Worm (Caenorhabditis elegans) whole organism, young adult: ENCODE results near the gene Y45G5AM.3.
A peak's percentile ranks its signal among the peaks of the same experiment; 100 is the strongest.

Experiments
- B0035.1 ChIP-seq: sonication (generic microtip); optimal IDR thresholded peaks from 2 replicates; lab custom pipeline; 2016; ENCODE audit warnings: missing genetic modification characterization, mild to moderate bottlenecking, missing compliant biosample characterization, missing genotype, missing genetic modification reagents
- B0261.1 ChIP-seq: sonication (generic microtip); optimal IDR thresholded peaks from 2 replicates; lab custom pipeline; 2016; ENCODE audit warnings: mild to moderate bottlenecking, missing genetic modification characterization, moderate library complexity, missing compliant biosample characterization
- B0336.3 ChIP-seq: fragments of 200-800 bp; sonication (Bioruptor generic); IDR thresholded peaks from 2 replicates; pipeline ENCODE4 v1.3.6; 2022; ENCODE audit warnings: missing genetic modification characterization, missing compliant biosample characterization
- F22D6.2 ChIP-seq: sonication (generic microtip); optimal IDR thresholded peaks from 2 replicates; lab custom pipeline; 2016; ENCODE audit warnings: mild to moderate bottlenecking, missing genetic modification characterization, missing compliant biosample characterization
- F37B4.10 ChIP-seq: fragments of 200-800 bp; sonication (Bioruptor generic); IDR thresholded peaks from 2 replicates; pipeline ENCODE4 v1.3.6; 2022; ENCODE audit warnings: missing genetic modification characterization, missing compliant biosample characterization
- F39B2.1 ChIP-seq: fragments of 200-800 bp; sonication (Bioruptor generic); IDR thresholded peaks from 2 replicates; pipeline ENCODE4 v1.3.6; 2022; ENCODE audit warnings: missing genetic modification reagents, missing genetic modification characterization, missing compliant biosample characterization
- F57C9.4 ChIP-seq: sonication (generic microtip); optimal IDR thresholded peaks from 2 replicates; lab custom pipeline; 2017; ENCODE audit warnings: mild to moderate bottlenecking, missing genetic modification characterization, missing compliant biosample characterization
- K12H6.12 ChIP-seq: fragments of 200-800 bp; sonication (Bioruptor generic); optimal IDR thresholded peaks from 2 replicates; lab custom pipeline; 2018; ENCODE audit warnings: mild to moderate bottlenecking, missing genetic modification characterization, missing compliant biosample characterization
- Y67H2A.10 ChIP-seq: fragments of 200-800 bp; sonication (Bioruptor generic); conservative IDR thresholded peaks from 2 replicates; pipeline ENCODE4 v1.3.6; 2022; ENCODE audit warnings: missing genetic modification reagents, missing genetic modification characterization, missing compliant biosample characterization
- Y95B8A.8 ChIP-seq: fragments of 200-800 bp; sonication (Bioruptor generic); IDR thresholded peaks from 2 replicates; pipeline ENCODE4 v1.3.6; 2022; ENCODE audit warnings: missing genetic modification reagents, missing genetic modification characterization, missing compliant biosample characterization
- ZK185.1 ChIP-seq: sonication (generic microtip); optimal IDR thresholded peaks from 2 replicates; lab custom pipeline; 2016; ENCODE audit warnings: mild to moderate bottlenecking, missing genetic modification characterization, missing compliant biosample characterization; ENCODE audit not compliant: poor library complexity, severe bottlenecking
- akir-1 ChIP-seq: fragments of 200-800 bp; sonication (Bioruptor generic); optimal IDR thresholded peaks from 2 replicates; lab custom pipeline; 2018; ENCODE audit warnings: mild to moderate bottlenecking, missing genetic modification characterization, moderate library complexity, missing compliant biosample characterization
- attf-3 ChIP-seq: fragments of 200-800 bp; sonication (Bioruptor generic); conservative IDR thresholded peaks from 2 replicates; pipeline ENCODE4 v1.3.6; 2022; ENCODE audit warnings: missing genetic modification reagents, missing genetic modification characterization, missing compliant biosample characterization
- attf-6 ChIP-seq: fragments of 200-800 bp; sonication (Bioruptor generic); IDR thresholded peaks from 2 replicates; pipeline ENCODE4 v1.3.6; 2022; ENCODE audit warnings: missing genetic modification reagents, missing genetic modification characterization, missing compliant biosample characterization
- bed-1 ChIP-seq: fragments of 200-800 bp; sonication (Bioruptor generic); IDR thresholded peaks from 2 replicates; pipeline ENCODE4 v1.3.6; 2022; ENCODE audit warnings: missing genetic modification reagents, missing genetic modification characterization, missing compliant biosample characterization
- cebp-1 ChIP-seq, 2 experiments: fragments of 200-800 bp in 1 of 2; sonication (Bioruptor generic) in 1 of 2; sonication (generic microtip) in 1 of 2; IDR thresholded peaks in 1 of 2; optimal IDR thresholded peaks in 1 of 2; 2 replicates each; pipeline versions ENCODE4 v1.3.6 to Lab custom; 2017 to 2022; ENCODE audit warnings: missing compliant biosample characterization in 2 of 2, missing genetic modification characterization in 2 of 2, mild to moderate bottlenecking in 1 of 2, missing genetic modification reagents in 1 of 2, moderate library complexity in 1 of 2
- ceh-27 ChIP-seq: fragments of 200-800 bp; sonication (Bioruptor generic); optimal IDR thresholded peaks from 2 replicates; lab custom pipeline; 2018; ENCODE audit warnings: mild to moderate bottlenecking, missing genetic modification characterization, moderate library complexity, missing compliant biosample characterization
- chd-7 ChIP-seq: sonication (generic microtip); optimal IDR thresholded peaks from 2 replicates; lab custom pipeline; 2016; ENCODE audit warnings: mild to moderate bottlenecking, missing genetic modification characterization, moderate library complexity, missing compliant biosample characterization
- egl-18 ChIP-seq: fragments of 200-800 bp; sonication (Bioruptor generic); IDR thresholded peaks from 2 replicates; pipeline ENCODE4 v1.3.6; 2022; ENCODE audit warnings: missing genetic modification reagents, missing genetic modification characterization, missing compliant biosample characterization
- egrh-3 ChIP-seq: fragments of 200-800 bp; sonication (Bioruptor generic); IDR thresholded peaks from 2 replicates; pipeline ENCODE4 v1.3.6; 2022; ENCODE audit warnings: missing genetic modification reagents, missing genetic modification characterization, missing compliant biosample characterization
- gei-17 ChIP-seq: fragments of 200-800 bp; sonication (Bioruptor generic); optimal IDR thresholded peaks from 2 replicates; lab custom pipeline; 2018; ENCODE audit warnings: mild to moderate bottlenecking, missing genetic modification characterization, missing compliant biosample characterization
- hsf-1 ChIP-seq: fragments of 200-800 bp; sonication (Bioruptor generic); IDR thresholded peaks from 2 replicates; pipeline ENCODE4 v1.3.6; 2022; ENCODE audit warnings: missing genetic modification reagents, missing genetic modification characterization, missing compliant biosample characterization
- let-526 ChIP-seq: fragments of 200-800 bp; sonication (Bioruptor generic); IDR thresholded peaks from 2 replicates; pipeline ENCODE4 v1.3.6; 2022; ENCODE audit warnings: missing genetic modification reagents, missing genetic modification characterization, missing compliant biosample characterization
- let-607 ChIP-seq, 2 experiments: fragments of 200-800 bp in 1 of 2; sonication (Bioruptor generic) in 1 of 2; sonication (generic microtip) in 1 of 2; optimal IDR thresholded peaks; 2 replicates each; lab custom pipeline; 2016 to 2018; ENCODE audit warnings: mild to moderate bottlenecking in 2 of 2, missing compliant biosample characterization in 2 of 2, missing genetic modification characterization in 2 of 2, moderate library complexity in 2 of 2, missing genotype in 1 of 2
- lin-35 ChIP-seq, 3 experiments: fragments of 150-350 bp in 2 of 3; sonication (generic microtip) in 1 of 3; optimal IDR thresholded peaks; 2 replicates each; lab custom pipeline; 2014 to 2018; ENCODE audit warnings: missing biosample characterization in 3 of 3, missing genetic modification characterization in 3 of 3, missing genetic modification reagents in 3 of 3
- lin-40 ChIP-seq: sonication (generic microtip); optimal IDR thresholded peaks from 2 replicates; lab custom pipeline; 2016; ENCODE audit warnings: missing genetic modification characterization, mild to moderate bottlenecking, missing compliant biosample characterization, missing genotype, missing genetic modification reagents
- lsl-1 ChIP-seq: fragments of 200-800 bp; sonication (Bioruptor generic); optimal IDR thresholded peaks from 2 replicates; lab custom pipeline; 2018; ENCODE audit warnings: mild to moderate bottlenecking, missing genetic modification characterization, moderate library complexity, missing compliant biosample characterization
- lsy-27 ChIP-seq: sonication (generic microtip); optimal IDR thresholded peaks from 2 replicates; lab custom pipeline; 2017; ENCODE audit warnings: missing genetic modification characterization, mild to moderate bottlenecking, missing compliant biosample characterization, antibody characterized with exemption, missing genotype, borderline replicate concordance; ENCODE audit not compliant: insufficient read depth
- madf-10 ChIP-seq: sonication (generic microtip); optimal IDR thresholded peaks from 2 replicates; lab custom pipeline; 2016; ENCODE audit warnings: mild to moderate bottlenecking, missing genetic modification characterization, missing compliant biosample characterization
- madf-3 ChIP-seq: fragments of 200-800 bp; sonication (Bioruptor generic); IDR thresholded peaks from 2 replicates; pipeline ENCODE4 v1.3.6; 2022; ENCODE audit warnings: missing genetic modification reagents, missing genetic modification characterization, missing compliant biosample characterization
- mxl-1 ChIP-seq: sonication (generic microtip); optimal IDR thresholded peaks from 2 replicates; lab custom pipeline; 2016; ENCODE audit warnings: missing genetic modification characterization, missing compliant biosample characterization
- nfya-2 ChIP-seq: fragments of 200-800 bp; sonication (Bioruptor generic); IDR thresholded peaks from 2 replicates; pipeline ENCODE4 v1.3.6; 2022; ENCODE audit warnings: missing genetic modification reagents, missing genetic modification characterization, missing compliant biosample characterization
- pbrm-1 ChIP-seq: fragments of 200-800 bp; sonication (Bioruptor generic); IDR thresholded peaks from 2 replicates; pipeline ENCODE4 v1.3.6; 2022; ENCODE audit warnings: missing genetic modification reagents, missing genetic modification characterization, missing compliant biosample characterization
- pha-4 ChIP-seq: fragments of 150-350 bp; sonication (generic microtip); optimal IDR thresholded peaks from 2 replicates; lab custom pipeline; 2014; ENCODE audit warnings: missing biosample characterization, missing genetic modification reagents, missing genetic modification characterization
- rcor-1 ChIP-seq: fragments of 200-800 bp; sonication (Bioruptor generic); IDR thresholded peaks from 2 replicates; pipeline ENCODE4 v1.3.6; 2022; ENCODE audit warnings: missing genetic modification reagents, missing genetic modification characterization, missing compliant biosample characterization
- snpc-1.1 ChIP-seq: sonication (generic microtip); optimal IDR thresholded peaks from 2 replicates; lab custom pipeline; 2017; ENCODE audit warnings: missing genetic modification characterization, mild to moderate bottlenecking, missing compliant biosample characterization, antibody characterized with exemption, moderate library complexity, missing genotype, missing genetic modification reagents; ENCODE audit not compliant: insufficient read depth
- snpc-1.3 ChIP-seq: sonication (generic microtip); optimal IDR thresholded peaks from 2 replicates; lab custom pipeline; 2017; ENCODE audit warnings: missing genetic modification characterization, mild to moderate bottlenecking, missing compliant biosample characterization, antibody characterized with exemption, moderate library complexity, missing genotype, missing genetic modification reagents; ENCODE audit not compliant: insufficient read depth
- snpc-3.4 ChIP-seq: sonication (generic microtip); optimal IDR thresholded peaks from 2 replicates; lab custom pipeline; 2017; ENCODE audit warnings: missing genetic modification characterization, mild to moderate bottlenecking, missing compliant biosample characterization, antibody characterized with exemption, moderate library complexity, missing genotype, missing genetic modification reagents
- somi-1 ChIP-seq: fragments of 200-800 bp; sonication (Bioruptor generic); optimal IDR thresholded peaks from 2 replicates; lab custom pipeline; 2018; ENCODE audit warnings: mild to moderate bottlenecking, missing genetic modification characterization, missing compliant biosample characterization
- tbx-9 ChIP-seq: sonication (generic microtip); optimal IDR thresholded peaks from 2 replicates; lab custom pipeline; 2016; ENCODE audit warnings: borderline replicate concordance, missing genetic modification characterization, inconsistent platforms, missing compliant biosample characterization
- tlf-1 ChIP-seq: fragments of 200-800 bp; sonication (Bioruptor generic); optimal IDR thresholded peaks from 2 replicates; lab custom pipeline; 2018; ENCODE audit warnings: mild to moderate bottlenecking, missing genetic modification characterization, missing compliant biosample characterization
- unc-62 ChIP-seq: fragments of 150-350 bp; optimal IDR thresholded peaks from 2 replicates; lab custom pipeline; 2014; ENCODE audit warnings: missing biosample characterization, missing genetic modification reagents, missing genetic modification characterization
- xnd-1 ChIP-seq: sonication (generic microtip); optimal IDR thresholded peaks from 2 replicates; lab custom pipeline; 2016; ENCODE audit warnings: missing genotype, missing genetic modification reagents, missing genetic modification characterization, missing compliant biosample characterization
- zfh-2 ChIP-seq: fragments of 200-800 bp; sonication (Bioruptor generic); conservative IDR thresholded peaks from 2 replicates; pipeline ENCODE4 v1.3.6; 2022; ENCODE audit warnings: missing genetic modification reagents, missing genetic modification characterization, missing compliant biosample characterization
- zim-3 ChIP-seq: sonication (generic microtip); optimal IDR thresholded peaks from 2 replicates; lab custom pipeline; 2017; ENCODE audit warnings: mild to moderate bottlenecking, missing genetic modification characterization, moderate library complexity, missing compliant biosample characterization
- ztf-18 ChIP-seq: sonication (generic microtip); optimal IDR thresholded peaks from 2 replicates; lab custom pipeline; 2016; ENCODE audit warnings: missing genotype, mild to moderate bottlenecking, missing genetic modification characterization, missing compliant biosample characterization
- ztf-26 ChIP-seq: sonication (generic microtip); optimal IDR thresholded peaks from 2 replicates; lab custom pipeline; 2017; ENCODE audit warnings: missing genetic modification characterization, missing compliant biosample characterization

The Y45G5AM.3 gene

ce11 chrV:4131471-4131939 lies 32.8 kb upstream of the Y45G5AM.3 start, which contains the start of gene nhr-57 (continued):
- no peak for TF ChIP-seq lin-35 (GFP tag; optimal IDR thresholded peaks at IDR 0.05; lab: Kevin White, UChicago)
- peak; percentile 77 for TF ChIP-seq lin-40 (tag; lab: Kevin White, UChicago)
- TF ChIP-seq Y95B8A.8 (GFP tag; lab: Robert Waterston, UW) = no peak
- no peak for TF ChIP-seq snpc-3.4
- peak; percentile 74 for TF ChIP-seq B0336.3 (GFP tag; lab: Robert Waterston, UW)
- TF ChIP-seq let-607 (tag; optimal IDR thresholded peaks at IDR 0.05; lab: Kevin White, UChicago) = peak in 1 of 2 experiments; percentile 44
- no peak for TF ChIP-seq zfh-2
- no peak for TF ChIP-seq snpc-1.3
- no peak for TF ChIP-seq hsf-1 (GFP tag; lab: Robert Waterston, UW)
- TF ChIP-seq nfya-2 (GFP tag; lab: Robert Waterston, UW) = no peak
- TF ChIP-seq rcor-1 (GFP tag; lab: Robert Waterston, UW) = no peak
- TF ChIP-seq zim-3 (tag; lab: Kevin White, UChicago) = no peak
- no peak for TF ChIP-seq B0035.1
- TF ChIP-seq pha-4 (tag; lab: Kevin White, UChicago) = peak; percentile 79
- TF ChIP-seq F22D6.2 (tag; lab: Kevin White, UChicago) = peak; percentile 50
- no peak for TF ChIP-seq F57C9.4 (tag; lab: Kevin White, UChicago)
- TF ChIP-seq egl-18 = no peak
- no peak for TF ChIP-seq bed-1
- TF ChIP-seq lsl-1 (GFP tag; lab: Kevin White, UChicago) = no peak
- TF ChIP-seq egrh-3 (GFP tag; lab: Robert Waterston, UW) = no peak
- TF ChIP-seq ztf-18 (tag; lab: Kevin White, UChicago) = no peak
- TF ChIP-seq akir-1 (GFP tag; lab: Kevin White, UChicago) = no peak
- no peak for TF ChIP-seq F39B2.1 (GFP tag; lab: Robert Waterston, UW)
- no peak for TF ChIP-seq madf-3 (GFP tag; lab: Robert Waterston, UW)
- no peak for TF ChIP-seq K12H6.12
- TF ChIP-seq pbrm-1 (GFP tag; lab: Robert Waterston, UW) = no peak; the same call in 1 of the 2 replicates
- TF ChIP-seq Y67H2A.10 (GFP tag; lab: Robert Waterston, UW) = no peak
- TF ChIP-seq ZK185.1 = no peak
- TF ChIP-seq tbx-9 = no peak
- TF ChIP-seq mxl-1 (tag; lab: Kevin White, UChicago) = no peak
- peak; percentile 51 for TF ChIP-seq somi-1 (GFP tag; lab: Kevin White, UChicago)
- TF ChIP-seq snpc-1.1 (tag; lab: Kevin White, UChicago) = no peak
- no peak for TF ChIP-seq attf-6 (GFP tag; lab: Robert Waterston, UW)
- TF ChIP-seq madf-10 (tag; lab: Kevin White, UChicago) = no peak
- no peak for TF ChIP-seq gei-17 (GFP tag; lab: Kevin White, UChicago)
- TF ChIP-seq cebp-1 (GFP tag; IDR thresholded peaks at IDR 0.05; lab: Robert Waterston, UW) = no peak
- peak; percentile 73 for TF ChIP-seq cebp-1 (tag; optimal IDR thresholded peaks at IDR 0.05; lab: Kevin White, UChicago)
- peak; percentile 16 for TF ChIP-seq unc-62 (GFP tag; lab: Kevin White, UChicago)
- TF ChIP-seq F37B4.10 (GFP tag; lab: Robert Waterston, UW) = no peak
- no peak for TF ChIP-seq xnd-1 (tag; lab: Kevin White, UChicago)
- no peak for TF ChIP-seq B0261.1 (tag; lab: Kevin White, UChicago)
- no peak for TF ChIP-seq lsy-27
- TF ChIP-seq ztf-26 (tag; lab: Kevin White, UChicago) = peak; percentile 25
- no peak for TF ChIP-seq tlf-1
- no peak for TF ChIP-seq attf-3 (GFP tag; lab: Robert Waterston, UW)
- TF ChIP-seq let-526 = no peak
- TF ChIP-seq ceh-27 (GFP tag; lab: Kevin White, UChicago) = peak; percentile 48
- peak; percentile 16 for TF ChIP-seq chd-7 (tag; lab: Kevin White, UChicago)
